Worm (Caenorhabditis elegans) whole organism, late embryonic: ENCODE measurements around the gene his-59.
A peak's percentile ranks its signal among the peaks of the same experiment; 100 is the strongest.

Experiments
- C08G9.2 ChIP-seq: sonication (generic microtip); optimal IDR thresholded peaks from 2 replicates; lab custom pipeline; 2016; ENCODE audit warnings: mild to moderate bottlenecking, missing genetic modification characterization, moderate library complexity, missing compliant biosample characterization
- F13H6.1 ChIP-seq: sonication (generic microtip); optimal IDR thresholded peaks from 2 replicates; lab custom pipeline; 2016; ENCODE audit warnings: missing genetic modification characterization, missing compliant biosample characterization
- K02D7.2 ChIP-seq: sonication (generic microtip); optimal IDR thresholded peaks from 2 replicates; lab custom pipeline; 2017; ENCODE audit warnings: mild to moderate bottlenecking, missing genetic modification characterization, missing compliant biosample characterization
- T23F11.4 ChIP-seq: fragments of 200-800 bp; sonication (Bioruptor generic); optimal IDR thresholded peaks from 2 replicates; lab custom pipeline; 2018; ENCODE audit warnings: mild to moderate bottlenecking, missing genetic modification characterization, missing compliant biosample characterization
- Y22D7AL.16 ChIP-seq: sonication (generic microtip); optimal IDR thresholded peaks from 2 replicates; lab custom pipeline; 2016; ENCODE audit warnings: missing genetic modification characterization, missing compliant biosample characterization
- ama-1 ChIP-seq: fragments of 150-350 bp; optimal IDR thresholded peaks from 2 replicates; lab custom pipeline; 2014
- ceh-14 ChIP-seq: sonication (generic microtip); optimal IDR thresholded peaks from 2 replicates; lab custom pipeline; 2016; ENCODE audit warnings: missing genotype, missing genetic modification characterization, missing compliant biosample characterization
- ceh-18 ChIP-seq: sonication (generic microtip); optimal IDR thresholded peaks from 2 replicates; lab custom pipeline; 2016; ENCODE audit warnings: missing genetic modification characterization, missing compliant biosample characterization
- ceh-2 ChIP-seq: sonication (generic microtip); optimal IDR thresholded peaks from 2 replicates; lab custom pipeline; 2016; ENCODE audit warnings: missing genotype, missing genetic modification characterization, missing compliant biosample characterization
- ceh-22 ChIP-seq: sonication (generic microtip); optimal IDR thresholded peaks from 2 replicates; lab custom pipeline; 2017; ENCODE audit warnings: missing biosample characterization, missing genetic modification characterization
- ceh-30 ChIP-seq: fragments of 150-350 bp; optimal IDR thresholded peaks from 2 replicates; lab custom pipeline; 2014; ENCODE audit warnings: missing biosample characterization, missing genetic modification characterization
- ceh-34 ChIP-seq: sonication (generic microtip); optimal IDR thresholded peaks from 2 replicates; lab custom pipeline; 2016; ENCODE audit warnings: mild to moderate bottlenecking, missing genetic modification characterization, missing compliant biosample characterization
- ceh-6 ChIP-seq: fragments of 200-800 bp; sonication (Bioruptor generic); optimal IDR thresholded peaks from 2 replicates; lab custom pipeline; 2018; ENCODE audit warnings: mild to moderate bottlenecking, missing genetic modification characterization, missing compliant biosample characterization
- ceh-9 ChIP-seq: sonication (generic microtip); optimal IDR thresholded peaks from 2 replicates; lab custom pipeline; 2016; ENCODE audit warnings: mild to moderate bottlenecking, missing genetic modification characterization, inconsistent platforms, missing compliant biosample characterization
- che-1 ChIP-seq: sonication (generic microtip); optimal IDR thresholded peaks from 2 replicates; lab custom pipeline; 2016; ENCODE audit warnings: mild to moderate bottlenecking, missing genetic modification characterization, missing compliant biosample characterization
- dve-1 ChIP-seq: sonication (generic microtip); optimal IDR thresholded peaks from 2 replicates; lab custom pipeline; 2017; ENCODE audit warnings: antibody characterized with exemption, mild to moderate bottlenecking, missing genetic modification characterization, missing compliant biosample characterization
- elt-2 ChIP-seq: sonication (generic microtip); optimal IDR thresholded peaks from 2 replicates; lab custom pipeline; 2016; ENCODE audit warnings: missing genetic modification reagents, missing genetic modification characterization, missing compliant biosample characterization
- fax-1 ChIP-seq: sonication (generic microtip); optimal IDR thresholded peaks from 2 replicates; lab custom pipeline; 2016; ENCODE audit warnings: missing genotype, missing genetic modification characterization, missing compliant biosample characterization
- fkh-6 ChIP-seq: sonication (generic microtip); optimal IDR thresholded peaks from 2 replicates; lab custom pipeline; 2016; ENCODE audit warnings: missing genetic modification characterization, missing compliant biosample characterization
- gmeb-2 ChIP-seq: sonication (generic microtip); optimal IDR thresholded peaks from 2 replicates; lab custom pipeline; 2016; ENCODE audit warnings: missing genetic modification characterization, inconsistent platforms, missing compliant biosample characterization
- hlh-6 ChIP-seq: sonication (generic microtip); optimal IDR thresholded peaks from 2 replicates; lab custom pipeline; 2016; ENCODE audit warnings: missing genotype, missing genetic modification characterization, missing compliant biosample characterization
- lim-6 ChIP-seq: sonication (generic microtip); optimal IDR thresholded peaks from 2 replicates; lab custom pipeline; 2016; ENCODE audit warnings: missing genetic modification characterization, missing compliant biosample characterization
- lin-11 ChIP-seq: fragments of 200-800 bp; sonication (Bioruptor generic); optimal IDR thresholded peaks from 2 replicates; lab custom pipeline; 2018; ENCODE audit warnings: mild to moderate bottlenecking, missing genetic modification characterization, missing compliant biosample characterization
- nhr-232 ChIP-seq: sonication (generic microtip); optimal IDR thresholded peaks from 2 replicates; lab custom pipeline; 2016; ENCODE audit warnings: missing genetic modification characterization, missing compliant biosample characterization
- pax-1 ChIP-seq: fragments of 150-350 bp; optimal IDR thresholded peaks from 2 replicates; lab custom pipeline; 2014; ENCODE audit warnings: missing biosample characterization, missing genetic modification characterization
- pha-2 ChIP-seq: sonication (generic microtip); optimal IDR thresholded peaks from 2 replicates; lab custom pipeline; 2017; ENCODE audit warnings: mild to moderate bottlenecking, missing genetic modification characterization, missing compliant biosample characterization
- pqm-1 ChIP-seq: sonication (generic microtip); optimal IDR thresholded peaks from 2 replicates; lab custom pipeline; 2016; ENCODE audit warnings: missing genetic modification characterization, missing compliant biosample characterization
- pros-1 ChIP-seq: fragments of 150-350 bp; optimal IDR thresholded peaks from 2 replicates; lab custom pipeline; 2014; ENCODE audit warnings: missing biosample characterization, missing genetic modification reagents, missing genetic modification characterization
- sdc-2 ChIP-seq: sonication (generic microtip); optimal IDR thresholded peaks from 2 replicates; lab custom pipeline; 2016; ENCODE audit warnings: missing genotype, missing genetic modification characterization, missing compliant biosample characterization
- sox-2 ChIP-seq: fragments of 200-800 bp; sonication (Bioruptor generic); IDR thresholded peaks from 2 replicates; pipeline ENCODE4 v1.3.6; 2022; ENCODE audit warnings: missing genetic modification reagents, missing genetic modification characterization, missing compliant biosample characterization
- sox-4 ChIP-seq: sonication (generic microtip); optimal IDR thresholded peaks from 2 replicates; lab custom pipeline; 2017; ENCODE audit warnings: mild to moderate bottlenecking, missing genetic modification characterization, inconsistent platforms, missing compliant biosample characterization
- syd-9 ChIP-seq: sonication (generic microtip); optimal IDR thresholded peaks from 2 replicates; lab custom pipeline; 2016; ENCODE audit warnings: mild to moderate bottlenecking, missing genetic modification characterization, moderate library complexity, missing compliant biosample characterization
- ttx-3 ChIP-seq: sonication (generic microtip); optimal IDR thresholded peaks from 2 replicates; lab custom pipeline; 2016; ENCODE audit warnings: missing genetic modification reagents, missing genetic modification characterization, missing compliant biosample characterization
- unc-3 ChIP-seq, 2 experiments: fragments of 200-800 bp in 1 of 2; sonication (Bioruptor generic) in 1 of 2; sonication (generic microtip) in 1 of 2; conservative IDR thresholded peaks in 1 of 2; optimal IDR thresholded peaks in 1 of 2; 2 replicates each; pipeline versions ENCODE4 v1.3.6 to Lab custom; 2016 to 2022; ENCODE audit warnings: missing compliant biosample characterization in 2 of 2, missing genetic modification characterization in 2 of 2, missing genetic modification reagents in 1 of 2
- unc-42 ChIP-seq: sonication (generic microtip); optimal IDR thresholded peaks from 2 replicates; lab custom pipeline; 2016; ENCODE audit warnings: missing genotype, missing genetic modification characterization, missing compliant biosample characterization
- unc-55 ChIP-seq: sonication (generic microtip); optimal IDR thresholded peaks from 2 replicates; lab custom pipeline; 2017; ENCODE audit warnings: missing biosample characterization, missing genetic modification reagents, missing genetic modification characterization
- unc-86 ChIP-seq: sonication (generic microtip); optimal IDR thresholded peaks from 2 replicates; lab custom pipeline; 2016; ENCODE audit warnings: missing genetic modification characterization, missing compliant biosample characterization
- zip-5 ChIP-seq: sonication (generic microtip); optimal IDR thresholded peaks from 2 replicates; lab custom pipeline; 2016; ENCODE audit warnings: missing genetic modification characterization, missing compliant biosample characterization
- ztf-16 ChIP-seq: sonication (generic microtip); optimal IDR thresholded peaks from 2 replicates; lab custom pipeline; 2017; ENCODE audit warnings: missing genetic modification characterization, missing compliant biosample characterization

his-59 gene

ce11 chrIV:7486201-7486947 is 1.7 kb upstream of the his-59 start, which contains the start of the genes his-61 and his-62 (continued):
- no peak for TF ChIP-seq zip-5 (tag; lab: Kevin White, UChicago)
- TF ChIP-seq che-1 = no peak
- TF ChIP-seq sox-4 = no peak
- peak; percentile 94 for TF ChIP-seq ceh-34 (tag; lab: Kevin White, UChicago)
- no peak for TF ChIP-seq T23F11.4 (GFP tag; lab: Kevin White, UChicago)
- TF ChIP-seq ceh-18 (tag; lab: Kevin White, UChicago) = peak; percentile 43
- TF ChIP-seq ztf-16 (tag; lab: Kevin White, UChicago) = peak; percentile 44
- TF ChIP-seq ceh-22 (tag; lab: Kevin White, UChicago) = no peak
- TF ChIP-seq fax-1 (tag; lab: Kevin White, UChicago) = no peak
- no peak for TF ChIP-seq F13H6.1 (tag; lab: Kevin White, UChicago)
- TF ChIP-seq elt-2 (tag; lab: Kevin White, UChicago) = peak; percentile 71
- no peak for TF ChIP-seq ttx-3 (tag; lab: Kevin White, UChicago)
- TF ChIP-seq dve-1 (tag; lab: Kevin White, UChicago) = peak; percentile 90
- TF ChIP-seq unc-86 (tag; lab: Kevin White, UChicago) = peak; percentile 65
- TF ChIP-seq unc-55 = peak; percentile 80
- TF ChIP-seq ama-1 (lab: Kevin White, UChicago) = no peak
- no peak for TF ChIP-seq K02D7.2 (tag; lab: Kevin White, UChicago)
- TF ChIP-seq ceh-14 (tag; lab: Kevin White, UChicago) = peak; percentile 38
- TF ChIP-seq pha-2 (tag; lab: Kevin White, UChicago) = no peak
- no peak for TF ChIP-seq Y22D7AL.16
- peak; percentile 43 for TF ChIP-seq unc-42 (tag; lab: Kevin White, UChicago)
- TF ChIP-seq ceh-6 (GFP tag; lab: Kevin White, UChicago) = peak; percentile 15
- TF ChIP-seq pros-1 (tag; lab: Kevin White, UChicago) = peak; percentile 78
- peak; percentile 36 for TF ChIP-seq hlh-6 (tag; lab: Kevin White, UChicago)
- no peak for TF ChIP-seq nhr-232 (tag; lab: Kevin White, UChicago)
- peak; percentile 50 for TF ChIP-seq sdc-2
- no peak for TF ChIP-seq fkh-6 (tag; lab: Kevin White, UChicago)
- no peak for TF ChIP-seq pqm-1 (tag; lab: Kevin White, UChicago)

DNA sequence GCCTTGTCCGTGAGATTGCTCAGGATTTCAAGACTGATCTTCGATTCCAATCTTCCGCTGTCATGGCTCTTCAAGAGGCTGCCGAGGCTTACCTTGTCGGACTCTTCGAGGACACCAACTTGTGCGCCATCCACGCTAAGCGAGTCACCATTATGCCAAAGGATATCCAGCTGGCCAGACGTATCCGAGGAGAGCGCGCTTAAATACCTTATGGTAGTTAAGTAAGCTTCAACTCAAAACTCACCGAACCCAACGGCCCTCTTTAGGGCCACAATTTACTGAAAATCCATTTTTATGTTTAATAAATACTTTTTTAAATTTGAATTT is 371 bp downstream of the his-59 start:
- no peak for TF ChIP-seq lim-6 (tag; lab: Kevin White, UChicago)
- TF ChIP-seq ceh-30 (tag; lab: Kevin White, UChicago) = no peak
- no peak for TF ChIP-seq unc-3 (GFP tag; conservative IDR thresholded peaks at IDR 0.05; lab: Robert Waterston, UW)
- no peak for TF ChIP-seq unc-3 (tag; optimal IDR thresholded peaks at IDR 0.05; lab: Kevin White, UChicago)
- no peak for TF ChIP-seq T23F11.4 (GFP tag; lab: Kevin White, UChicago)
- no peak for TF ChIP-seq ceh-22 (tag; lab: Kevin White, UChicago)
- no peak for TF ChIP-seq Y22D7AL.16
- no peak for TF ChIP-seq lin-11
- no peak for TF ChIP-seq gmeb-2 (tag; lab: Kevin White, UChicago)
- no peak for TF ChIP-seq pax-1
- no peak for TF ChIP-seq ceh-9 (tag; lab: Kevin White, UChicago)
- TF ChIP-seq syd-9 (tag; lab: Kevin White, UChicago) = no peak
- no peak for TF ChIP-seq F13H6.1 (tag; lab: Kevin White, UChicago)
- no peak for TF ChIP-seq ttx-3 (tag; lab: Kevin White, UChicago)
- no peak for TF ChIP-seq che-1
- TF ChIP-seq ceh-34 (tag; lab: Kevin White, UChicago) = no peak
- no peak for TF ChIP-seq C08G9.2 (tag; lab: Kevin White, UChicago)
- TF ChIP-seq pha-2 (tag; lab: Kevin White, UChicago) = no peak
- no peak for TF ChIP-seq unc-42 (tag; lab: Kevin White, UChicago)
- TF ChIP-seq ceh-2 (tag; lab: Kevin White, UChicago) = no peak
- no peak for TF ChIP-seq sox-2 (GFP tag; lab: Robert Waterston, UW)
- TF ChIP-seq, all 69 proteins: peak for 0
